Fruit fly (Drosophila melanogaster) Kc167 (cell line): Measurements from ENCODE around the gene CG11658.

Source experiments
- Sin3A ChIP-seq: fragments of >200 bp; optimal IDR thresholded peaks from 2 replicates; lab custom pipeline; 2018; ENCODE audit warnings: missing external identifiers
- insv ChIP-seq: fragments of >200 bp; optimal IDR thresholded peaks from 3 replicates; lab custom pipeline; 2018; ENCODE audit warnings: missing external identifiers

DNA sequence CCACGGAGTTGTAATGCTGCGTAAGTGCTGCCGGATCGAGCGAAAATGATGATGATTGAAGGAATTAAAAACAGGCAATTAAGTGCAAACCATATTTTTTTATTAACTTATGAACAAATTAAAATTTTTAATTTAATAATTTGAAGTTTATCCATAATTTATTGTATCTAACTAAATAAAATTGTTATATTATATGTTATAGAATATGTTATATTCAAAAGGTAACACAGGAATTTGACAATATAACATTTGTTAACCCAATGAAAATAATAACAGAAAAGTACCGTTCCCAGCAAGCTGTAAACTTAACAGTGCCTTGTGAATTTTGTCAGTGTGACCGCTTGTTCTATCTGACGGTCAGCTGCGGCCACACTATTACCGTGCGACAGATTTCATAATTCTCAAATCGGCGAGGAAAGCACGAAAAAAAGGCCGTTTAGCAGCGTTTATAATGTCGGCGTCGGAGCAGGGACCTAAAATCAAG is 322 bp upstream of the CG11658 start, which contains the start of the genes Ccdc56 and mtTFB1:
- no peak for TF ChIP-seq insv
- TF ChIP-seq Sin3A (lab: Kevin White, UChicago): no peak
